Fruit fly (Drosophila melanogaster) whole organism, embryonic: Measurements from ENCODE around the gene RabGGTa.
A peak's percentile ranks its signal among the peaks of the same experiment; 100 is the strongest.

Experiments used
- Awh ChIP-seq: fragments of 200-800 bp; sonication (Bioruptor generic); IDR thresholded peaks from 2 replicates; pipeline ENCODE4, ENCODE4 v1.3.6; 2022; ENCODE audit warnings: missing biosample characterization, missing genetic modification characterization
- Bteb2 ChIP-seq: fragments of 200-800 bp; sonication (Bioruptor generic); optimal IDR thresholded peaks from 2 replicates; lab custom pipeline; 2016; ENCODE audit warnings: missing biosample characterization, missing genetic modification characterization
- CG10543 ChIP-seq: fragments of 200-800 bp; sonication (Bioruptor generic); optimal IDR thresholded peaks from 3 replicates; lab custom pipeline; 2017; ENCODE audit warnings: missing biosample characterization, mild to moderate bottlenecking, missing genetic modification characterization, moderate library complexity
- CG13287 ChIP-seq: fragments of 200-800 bp; sonication (Bioruptor generic); IDR thresholded peaks from 2 replicates; pipeline ENCODE4 v1.3.6; 2022; ENCODE audit warnings: missing biosample characterization, missing genetic modification characterization; ENCODE audit not compliant: partially characterized antibody
- CG15269 ChIP-seq: fragments of 200-800 bp; sonication (Bioruptor generic); optimal IDR thresholded peaks from 2 replicates; lab custom pipeline; 2018; ENCODE audit warnings: missing biosample characterization, mild to moderate bottlenecking, missing genetic modification characterization, moderate library complexity
- CG1529 ChIP-seq: fragments of 200-800 bp; sonication (Bioruptor generic); optimal IDR thresholded peaks from 3 replicates; lab custom pipeline; 2018; ENCODE audit warnings: missing biosample characterization, missing genetic modification characterization
- CG1792 ChIP-seq: fragments of 200-800 bp; sonication (Bioruptor generic); optimal IDR thresholded peaks from 2 replicates; lab custom pipeline; 2016; ENCODE audit warnings: missing biosample characterization, missing genetic modification characterization
- CG18011 ChIP-seq: fragments of 200-800 bp; sonication (Bioruptor generic); optimal IDR thresholded peaks from 2 replicates; lab custom pipeline; 2017; ENCODE audit warnings: missing biosample characterization, missing genetic modification characterization, mild to moderate bottlenecking, moderate library complexity, missing genotype
- CG18262 ChIP-seq: fragments of 200-800 bp; optimal IDR thresholded peaks from 3 replicates; lab custom pipeline; 2019; ENCODE audit warnings: missing biosample characterization, mild to moderate bottlenecking, missing genetic modification characterization, moderate library complexity
- CG33557 ChIP-seq: fragments of 200-800 bp; sonication (Bioruptor generic); optimal IDR thresholded peaks from 2 replicates; lab custom pipeline; 2019; ENCODE audit warnings: missing biosample characterization, mild to moderate bottlenecking, missing genetic modification characterization, moderate library complexity
- CG34376 ChIP-seq: fragments of 200-800 bp; sonication (Bioruptor generic); optimal IDR thresholded peaks from 2 replicates; lab custom pipeline; 2018; ENCODE audit warnings: missing biosample characterization, mild to moderate bottlenecking, missing genetic modification characterization
- CG5953 ChIP-seq: fragments of 200-800 bp; sonication (Bioruptor generic); IDR thresholded peaks from 2 replicates; pipeline ENCODE4 v1.3.6; 2022; ENCODE audit warnings: missing biosample characterization, missing genetic modification characterization
- CG6175 ChIP-seq: fragments of 200-800 bp; sonication (Bioruptor generic); IDR thresholded peaks from 3 replicates; pipeline ENCODE4 v1.3.6; 2022; ENCODE audit warnings: missing biosample characterization, missing genetic modification characterization
- CG7271 ChIP-seq: fragments of 200-800 bp; sonication (Bioruptor generic); optimal IDR thresholded peaks from 2 replicates; lab custom pipeline; 2018; ENCODE audit warnings: missing biosample characterization, mild to moderate bottlenecking, missing genetic modification characterization, moderate library complexity
- CG7372 ChIP-seq: fragments of 200-800 bp; sonication (Bioruptor generic); IDR thresholded peaks from 2 replicates; pipeline ENCODE4 v1.3.6; 2022; ENCODE audit warnings: missing biosample characterization, missing genetic modification characterization
- CG7786 ChIP-seq: fragments of 200-800 bp; sonication (Bioruptor generic); optimal IDR thresholded peaks from 2 replicates; lab custom pipeline; 2016; ENCODE audit warnings: missing biosample characterization, missing genetic modification characterization
- CG9609 ChIP-seq: fragments of 200-800 bp; sonication (Bioruptor generic); optimal IDR thresholded peaks from 3 replicates; lab custom pipeline; 2016; ENCODE audit warnings: missing biosample characterization, missing genetic modification characterization
- D ChIP-seq, 2 experiments: fragments of 200-800 bp in 1 of 2; fragments of >200 bp in 1 of 2; sonication (Bioruptor generic) in 1 of 2; optimal IDR thresholded peaks; 2 replicates in 1 of 2; 3 replicates in 1 of 2; lab custom pipeline; 2017; ENCODE audit warnings: mild to moderate bottlenecking in 1 of 2, missing biosample characterization in 1 of 2, missing genetic modification characterization in 1 of 2, missing genetic modification reagents in 1 of 2
- Doc2 ChIP-seq: fragments of 200-800 bp; sonication (Bioruptor generic); IDR thresholded peaks from 2 replicates; pipeline ENCODE4 v1.3.6; 2022; ENCODE audit warnings: missing biosample characterization, missing genetic modification characterization
- Dref ChIP-seq: fragments of 200-800 bp; sonication (Bioruptor generic); IDR thresholded peaks from 2 replicates; pipeline ENCODE4 v1.3.6; 2022; ENCODE audit warnings: missing biosample characterization, missing genetic modification characterization
- H15 ChIP-seq: fragments of 200-800 bp; sonication (Bioruptor generic); IDR thresholded peaks from 3 replicates; pipeline ENCODE4 v1.3.6; 2022; ENCODE audit warnings: missing biosample characterization, missing genetic modification characterization
- Jarid2 ChIP-seq: fragments of 200-800 bp; sonication (Bioruptor generic); optimal IDR thresholded peaks from 3 replicates; lab custom pipeline; 2017; ENCODE audit warnings: mild to moderate bottlenecking, missing biosample characterization, missing genetic modification reagents, missing genetic modification characterization
- MBD-R2 ChIP-seq: fragments of 200-800 bp; sonication (Bioruptor generic); IDR thresholded peaks from 2 replicates; pipeline ENCODE4 v1.3.6; 2022; ENCODE audit warnings: missing biosample characterization, missing genetic modification characterization
- Med ChIP-seq: fragments of 200-800 bp; sonication (Bioruptor generic); peaks from one replicate; lab custom pipeline; 2016; ENCODE audit warnings: missing biosample characterization, missing genetic modification characterization, mild to moderate bottlenecking, inconsistent platforms, moderate library complexity
- Myb ChIP-seq: fragments of 200-800 bp; sonication (Bioruptor generic); optimal IDR thresholded peaks from 2 replicates; lab custom pipeline; 2016; ENCODE audit warnings: missing biosample characterization, missing genetic modification characterization
- Nf-YA ChIP-seq: fragments of 200-800 bp; sonication (Bioruptor generic); IDR thresholded peaks from 2 replicates; pipeline ENCODE4 v1.3.6; 2022; ENCODE audit warnings: missing biosample characterization, missing genetic modification characterization
- Scr ChIP-seq: fragments of 200-800 bp; sonication (Bioruptor generic); IDR thresholded peaks from 2 replicates; pipeline ENCODE4 v1.3.6; 2022; ENCODE audit warnings: missing biosample characterization, missing genetic modification characterization; ENCODE audit not compliant: partially characterized antibody
- Side ChIP-seq: fragments of 200-800 bp; sonication (Bioruptor generic); optimal IDR thresholded peaks from 2 replicates; lab custom pipeline; 2016; ENCODE audit warnings: missing biosample characterization, missing genetic modification characterization
- Spps ChIP-seq: fragments of 200-800 bp; sonication (Bioruptor generic); optimal IDR thresholded peaks from 2 replicates; lab custom pipeline; 2018; ENCODE audit warnings: missing biosample characterization, mild to moderate bottlenecking, missing genetic modification characterization
- TFAM ChIP-seq: fragments of 200-800 bp; sonication (Bioruptor generic); optimal IDR thresholded peaks from 2 replicates; lab custom pipeline; 2017; ENCODE audit warnings: missing biosample characterization, missing genetic modification characterization, inconsistent platforms
- ara ChIP-seq: fragments of 200-800 bp; sonication (Bioruptor generic); IDR thresholded peaks from 2 replicates; pipeline ENCODE4 v1.3.6; 2022; ENCODE audit warnings: missing biosample characterization, missing genetic modification characterization
- bigmax ChIP-seq: fragments of 200-800 bp; sonication (Bioruptor generic); optimal IDR thresholded peaks from 2 replicates; lab custom pipeline; 2018; ENCODE audit warnings: missing biosample characterization, mild to moderate bottlenecking, missing genetic modification characterization
- chm ChIP-seq: fragments of 200-800 bp; sonication (Bioruptor generic); IDR thresholded peaks from 2 replicates; pipeline ENCODE4 v1.3.6; 2022; ENCODE audit warnings: missing biosample characterization, missing genetic modification characterization
- chn ChIP-seq: fragments of 200-800 bp; sonication (Bioruptor generic); optimal IDR thresholded peaks from 2 replicates; lab custom pipeline; 2016; ENCODE audit warnings: missing biosample characterization, missing genetic modification characterization
- ci ChIP-seq: fragments of 200-800 bp; sonication (Bioruptor generic); IDR thresholded peaks from 3 replicates; pipeline ENCODE4 v1.3.6; 2022; ENCODE audit warnings: missing biosample characterization, missing genetic modification characterization
- gcm ChIP-seq: fragments of 200-800 bp; sonication (Bioruptor generic); optimal IDR thresholded peaks from 2 replicates; lab custom pipeline; 2019; ENCODE audit warnings: missing biosample characterization, mild to moderate bottlenecking, missing genetic modification characterization, moderate library complexity
- grau ChIP-seq: fragments of 200-800 bp; optimal IDR thresholded peaks from 3 replicates; lab custom pipeline; 2019; ENCODE audit warnings: missing biosample characterization, mild to moderate bottlenecking, missing genetic modification characterization, moderate library complexity
- gsb-n ChIP-seq: fragments of 200-800 bp; sonication (Bioruptor generic); optimal IDR thresholded peaks from 3 replicates; lab custom pipeline; 2018; ENCODE audit warnings: missing biosample characterization, mild to moderate bottlenecking, missing genetic modification characterization
- her ChIP-seq: fragments of 200-800 bp; sonication (Bioruptor generic); optimal IDR thresholded peaks from 2 replicates; lab custom pipeline; 2016; ENCODE audit warnings: missing biosample characterization, missing genetic modification characterization
- jumu ChIP-seq: fragments of 200-800 bp; sonication (Bioruptor generic); optimal IDR thresholded peaks from 3 replicates; lab custom pipeline; 2016; ENCODE audit warnings: missing biosample characterization, missing genetic modification characterization
- ken ChIP-seq: fragments of 200-800 bp; sonication (Bioruptor generic); IDR thresholded peaks from 3 replicates; pipeline ENCODE4 v1.3.6; 2022; ENCODE audit warnings: missing biosample characterization, missing genetic modification characterization
- lmd ChIP-seq: fragments of 200-800 bp; sonication (Bioruptor generic); IDR thresholded peaks from 2 replicates; pipeline ENCODE4 v1.3.6; 2022; ENCODE audit warnings: missing biosample characterization, missing genetic modification characterization
- nom ChIP-seq: fragments of 200-800 bp; sonication (Bioruptor generic); optimal IDR thresholded peaks from 2 replicates; lab custom pipeline; 2017; ENCODE audit warnings: missing biosample characterization, missing genetic modification characterization, mild to moderate bottlenecking, moderate library complexity, missing genetic modification reagents
- pho ChIP-seq: fragments of 200-800 bp; sonication (Bioruptor generic); optimal IDR thresholded peaks from 2 replicates; lab custom pipeline; 2016; ENCODE audit warnings: missing biosample characterization, missing genetic modification characterization
- tll ChIP-seq, 2 experiments: fragments of 200-800 bp in 1 of 2; fragments of >200 bp in 1 of 2; sonication (Bioruptor generic) in 1 of 2; optimal IDR thresholded peaks; 2 replicates each; lab custom pipeline; 2017 to 2019; ENCODE audit warnings: missing biosample characterization in 2 of 2, missing genetic modification characterization in 2 of 2, mild to moderate bottlenecking in 1 of 2, moderate library complexity in 1 of 2
- trem ChIP-seq: fragments of 200-800 bp; optimal IDR thresholded peaks from 3 replicates; lab custom pipeline; 2019; ENCODE audit warnings: missing biosample characterization, mild to moderate bottlenecking, missing genetic modification characterization, moderate library complexity
- unc-4 ChIP-seq: fragments of 200-800 bp; sonication (Bioruptor generic); IDR thresholded peaks from 2 replicates; pipeline ENCODE4 v1.3.6; 2022; ENCODE audit warnings: missing biosample characterization, missing genetic modification characterization; ENCODE audit not compliant: partially characterized antibody
- wdn ChIP-seq: fragments of 200-800 bp; sonication (Bioruptor generic); IDR thresholded peaks from 2 replicates; pipeline ENCODE4 v1.3.6; 2022; ENCODE audit warnings: missing biosample characterization, missing genetic modification characterization

The RabGGTa gene

dm6 chr3R:5109558-5110211 lies 18.2 kb upstream of the RabGGTa start (continued):
- TF ChIP-seq D (optimal IDR thresholded peaks at IDR 0.05; lab: Kevin White, UChicago) (peak; percentile 96), D (GFP tag; optimal IDR thresholded peaks at IDR 0.05; lab: Kevin White, UChicago) (peak; percentile 51), tll (GFP tag; optimal IDR thresholded peaks at IDR 0.05; lab: Kevin White, UChicago) (peak in 1 of 2 experiments; percentile 89), Awh (GFP tag; lab: Robert Waterston, UW) (peak; percentile 41; the same call in 1 of the 2 replicates), chm (GFP tag; lab: Robert Waterston, UW) (peak; percentile 10; the same call in 1 of the 2 replicates), gcm (no peak), CG1792 (GFP tag; lab: Kevin White, UChicago) (no peak), ken (GFP tag; lab: Robert Waterston, UW) (0 out of 3 replicates have a peak, but pooled peaks have one; percentile 14), ci (GFP tag; lab: Robert Waterston, UW) (peak; percentile 41; the same call in 1 of the 3 replicates), Med (GFP tag; lab: Kevin White, UChicago) (peak; percentile 67)
- TF ChIP-seq, all 482 proteins: peak for 36

DNA sequence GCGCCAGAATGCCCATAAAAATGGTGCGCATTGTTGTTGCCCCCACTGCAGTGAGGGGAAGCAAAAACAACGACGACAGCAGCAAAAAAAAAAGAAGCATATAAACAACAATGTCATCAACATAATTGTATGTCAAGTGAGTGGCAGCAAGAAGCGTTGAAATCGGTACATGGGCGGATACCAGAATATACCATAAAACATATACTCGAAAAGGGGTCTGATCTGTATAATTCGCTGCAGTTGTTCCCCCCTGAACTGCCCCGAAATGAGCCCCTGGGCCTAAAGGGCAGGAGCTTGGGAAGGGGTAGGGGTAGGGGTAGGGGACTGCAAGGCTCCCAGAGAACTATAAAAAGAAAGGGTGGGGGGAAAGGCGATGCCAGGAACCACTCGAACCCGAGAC lies 16.0 kb upstream of the RabGGTa start:
- TF ChIP-seq Spps = no peak
- TF ChIP-seq lmd (GFP tag; lab: Robert Waterston, UW) = no peak
- no peak for TF ChIP-seq CG18011 (GFP tag; lab: Kevin White, UChicago)
- TF ChIP-seq CG34376 (GFP tag; lab: Kevin White, UChicago) = no peak
- no peak for TF ChIP-seq CG7786 (GFP tag; lab: Kevin White, UChicago)
- TF ChIP-seq CG15269 (tag; lab: Kevin White, UChicago) = no peak
- TF ChIP-seq chn (GFP tag; lab: Kevin White, UChicago) = no peak
- TF ChIP-seq TFAM = no peak
- TF ChIP-seq Side (GFP tag; lab: Kevin White, UChicago) = no peak
- no peak for TF ChIP-seq Bteb2
- TF ChIP-seq gsb-n (tag; lab: Kevin White, UChicago) = peak; percentile 5
- no peak for TF ChIP-seq trem
- peak; percentile 60; the same call in 1 of the 2 replicates for TF ChIP-seq chm (GFP tag; lab: Robert Waterston, UW)
- no peak for TF ChIP-seq wdn (GFP tag; lab: Robert Waterston, UW)
- TF ChIP-seq Dref = no peak
- TF ChIP-seq pho = no peak
- TF ChIP-seq CG13287 (GFP tag; lab: Robert Waterston, UW) = no peak
- no peak for TF ChIP-seq her (GFP tag; lab: Kevin White, UChicago)
- TF ChIP-seq Scr (GFP tag; lab: Robert Waterston, UW) = no peak
- no peak for TF ChIP-seq jumu (GFP tag; lab: Kevin White, UChicago)
- TF ChIP-seq Nf-YA (GFP tag; lab: Robert Waterston, UW) = 0 out of 2 replicates have a peak, but pooled peaks have one; percentile 22
- TF ChIP-seq CG9609 (GFP tag; lab: Kevin White, UChicago) = no peak
- no peak for TF ChIP-seq CG7372 (GFP tag; lab: Robert Waterston, UW)
- TF ChIP-seq CG6175 (GFP tag; lab: Robert Waterston, UW) = no peak
- no peak for TF ChIP-seq H15 (GFP tag; lab: Robert Waterston, UW)
- TF ChIP-seq CG5953 (GFP tag; lab: Robert Waterston, UW) = no peak
- TF ChIP-seq grau (tag; lab: Kevin White, UChicago) = no peak
- TF ChIP-seq Jarid2 (GFP tag; lab: Kevin White, UChicago) = no peak
- no peak for TF ChIP-seq unc-4
- TF ChIP-seq Myb (GFP tag; lab: Kevin White, UChicago) = no peak
- TF ChIP-seq CG10543 (GFP tag; lab: Kevin White, UChicago) = no peak
- TF ChIP-seq Doc2 (GFP tag; lab: Robert Waterston, UW) = no peak
- no peak for TF ChIP-seq MBD-R2 (GFP tag; lab: Robert Waterston, UW)
- TF ChIP-seq bigmax = no peak
- TF ChIP-seq nom (GFP tag; lab: Kevin White, UChicago) = peak; percentile 84
- no peak for TF ChIP-seq CG1529 (GFP tag; lab: Kevin White, UChicago)
- TF ChIP-seq ara = peak; percentile 49; the same call in 1 of the 2 replicates
- no peak for TF ChIP-seq CG33557 (GFP tag; lab: Kevin White, UChicago)
- peak; percentile 9 for TF ChIP-seq CG18262
- no peak for TF ChIP-seq CG7271 (tag; lab: Kevin White, UChicago)
